Worm (Caenorhabditis elegans) whole organism, young adult: Measurements from ENCODE around the gene ugt-7.

Experiments
- dpl-1 ChIP-seq: fragments of 150-350 bp; optimal IDR thresholded peaks from 2 replicates; lab custom pipeline; 2014; ENCODE audit warnings: missing biosample characterization, missing genetic modification reagents, missing genetic modification characterization
- efl-1 ChIP-seq: fragments of 150-350 bp; optimal IDR thresholded peaks from 2 replicates; lab custom pipeline; 2014; ENCODE audit warnings: missing biosample characterization, missing genetic modification reagents, missing genetic modification characterization
- nhr-120 ChIP-seq: fragments of 200-800 bp; sonication (Bioruptor generic); IDR thresholded peaks from 2 replicates; pipeline ENCODE4 v1.3.6; 2022; ENCODE audit warnings: missing genetic modification characterization, missing compliant biosample characterization
- snpc-4 ChIP-seq, 5 experiments: fragments of 150-350 bp in 1 of 5; sonication (generic microtip) in 4 of 5; optimal IDR thresholded peaks; 2 replicates each; lab custom pipeline; 2014 to 2018; ENCODE audit warnings: missing genetic modification characterization in 5 of 5, missing biosample characterization in 3 of 5, antibody characterized with exemption in 2 of 5, mild to moderate bottlenecking in 2 of 5, missing compliant biosample characterization in 2 of 5, missing genotype in 2 of 5, moderate library complexity in 2 of 5, missing genetic modification reagents in 1 of 5

DNA sequence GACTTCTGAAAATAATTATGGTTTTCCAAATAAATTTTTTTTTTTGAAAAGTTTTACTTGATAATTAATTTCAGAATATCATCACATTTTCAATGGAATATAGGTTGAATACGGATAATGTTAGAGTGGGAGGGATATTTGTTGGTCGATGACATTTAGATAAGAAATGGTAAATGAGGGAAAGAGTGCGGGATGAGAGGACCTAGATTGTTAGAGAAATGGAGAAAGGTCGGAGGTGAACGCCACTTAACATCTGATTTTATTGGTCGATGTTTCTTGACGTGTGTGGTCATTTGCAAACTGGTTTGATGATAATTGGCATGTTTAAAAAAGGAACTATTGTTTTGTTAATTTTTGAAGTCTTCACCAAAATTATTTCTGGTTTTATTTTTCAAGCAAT, 38.1 kb upstream of the ugt-7 start:
- TF ChIP-seq nhr-120, result no peak
- TF ChIP-seq snpc-4 (GFP tag; optimal IDR thresholded peaks at IDR 0.05; lab: Kevin White, UChicago), result no peak
- TF ChIP-seq snpc-4 (tag; optimal IDR thresholded peaks at IDR 0.05; lab: Kevin White, UChicago), result no peak
- no peak for TF ChIP-seq dpl-1 (GFP tag; lab: Kevin White, UChicago)
- no peak for TF ChIP-seq efl-1 (GFP tag; lab: Kevin White, UChicago)
